Fruit fly (Drosophila melanogaster): ENCODE results near the gene CG17219.

DNA sequence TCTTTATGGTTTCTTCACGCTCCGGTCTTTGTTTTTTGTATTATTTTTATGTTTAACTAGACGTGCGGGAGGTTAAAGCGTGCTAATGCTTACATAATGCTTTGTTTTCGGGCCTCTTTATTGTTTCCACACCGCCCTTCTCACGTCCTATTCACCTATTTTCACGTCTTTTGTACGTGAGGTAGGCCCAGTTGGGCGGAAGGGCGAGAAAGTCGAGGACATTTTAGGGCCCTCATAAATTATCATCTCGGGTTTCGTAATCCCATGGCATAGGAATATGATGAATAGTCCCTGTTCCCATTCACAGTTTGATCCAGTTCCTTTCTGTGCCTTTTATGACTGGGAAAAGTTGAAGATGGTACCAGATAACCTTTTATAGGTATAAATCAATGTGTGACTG is 23.6 kb upstream of the CG17219 start:
- TF ChIP-seq Abd-B (GFP tag; optimal IDR thresholded peaks at IDR 0.05) (no peak), Rel (GFP tag; optimal IDR thresholded peaks at IDR 0.05) (no peak), Rel (tag; optimal IDR thresholded peaks at IDR 0.05) (no peak), Hnf4 (GFP tag; optimal IDR thresholded peaks at IDR 0.05) (no peak), usp (GFP tag; optimal IDR thresholded peaks at IDR 0.05) (no peak), fru (GFP tag; optimal IDR thresholded peaks at IDR 0.05) (no peak), Dif (GFP tag; optimal IDR thresholded peaks at IDR 0.05; ENCODE audit: partially characterized antibody) (no peak)

All from whole organism, wandering third instar larva.